Fruit fly (Drosophila melanogaster) Kc167 (cell line): ENCODE results near the gene CG11889.

ENCODE experiments used
- Myc ChIP-seq: fragments of >200 bp; optimal IDR thresholded peaks from 2 replicates; lab custom pipeline; 2017; ENCODE audit warnings: missing external identifiers
- Sin3A ChIP-seq: fragments of >200 bp; optimal IDR thresholded peaks from 2 replicates; lab custom pipeline; 2018; ENCODE audit warnings: missing external identifiers
- h ChIP-seq: fragments of >200 bp; optimal IDR thresholded peaks from 3 replicates; lab custom pipeline; 2018; ENCODE audit warnings: missing external identifiers
- insv ChIP-seq: fragments of >200 bp; optimal IDR thresholded peaks from 3 replicates; lab custom pipeline; 2018; ENCODE audit warnings: missing external identifiers
- psq ChIP-seq: fragments of >200 bp; optimal IDR thresholded peaks from 2 replicates; lab custom pipeline; 2017; ENCODE audit warnings: missing external identifiers
- ttk ChIP-seq: sonication (Bioruptor generic); optimal IDR thresholded peaks from 2 replicates; lab custom pipeline; 2017; ENCODE audit warnings: missing external identifiers

The CG11889 gene

dm6 chr3R:25269909-25270308, at the start of gene CG11889, which contains the start of gene CG11891:
TSS of gene CG11889 (plus strand) at chr3R:25270209.
TSS of gene CG11891 (plus strand) at chr3R:25270209.
- no peak for TF ChIP-seq insv (lab: Kevin White, UChicago)
- TF ChIP-seq Myc (lab: Kevin White, UChicago): no peak
- no peak for TF ChIP-seq h (lab: Kevin White, UChicago)
- TF ChIP-seq Sin3A: no peak
- no peak for TF ChIP-seq psq (lab: Kevin White, UChicago)
- no peak for TF ChIP-seq ttk

dm6 chr3R:25221203-25221807, 48.7 kb upstream of the CG11889 start, which contains the start of gene Alg9:
TSS of gene Alg9 (plus strand) at chr3R:25221589.
- TF ChIP-seq Sin3A: no peak
- TF ChIP-seq ttk: no peak
- TF ChIP-seq insv (lab: Kevin White, UChicago): no peak
- TF ChIP-seq Myc (lab: Kevin White, UChicago): no peak
- TF ChIP-seq psq (lab: Kevin White, UChicago): no peak
- no peak for TF ChIP-seq h (lab: Kevin White, UChicago)

- TF ChIP-seq psq (lab: Kevin White, UChicago) (no peak), Myc (lab: Kevin White, UChicago) (no peak), Sin3A (no peak), insv (lab: Kevin White, UChicago) (no peak), h (lab: Kevin White, UChicago) (no peak), ttk (no peak)
These were observed 44.5 kb upstream of the CG11889 start for dm6 chr3R:25225483-25225882.

dm6 chr3R:25232271-25232989, 37.6 kb upstream of the CG11889 start, which contains the start of gene Cad96Cb:
TSS of gene Cad96Cb (minus strand) at chr3R:25232321.
- TF ChIP-seq Myc (lab: Kevin White, UChicago) (no peak), insv (lab: Kevin White, UChicago) (no peak), ttk (no peak), psq (lab: Kevin White, UChicago) (no peak), Sin3A (no peak), h (lab: Kevin White, UChicago) (no peak)

dm6 chr3R:25235362-25235761, 34.6 kb upstream of the CG11889 start, which contains the start of gene Sil1:
TSS of gene Sil1 (minus strand) at chr3R:25235529.
- TF ChIP-seq ttk: no peak
- TF ChIP-seq h (lab: Kevin White, UChicago): no peak

dm6 chr3R:25236121-25236520, 33.9 kb upstream of the CG11889 start:
- no peak for TF ChIP-seq Myc (lab: Kevin White, UChicago)
- TF ChIP-seq insv (lab: Kevin White, UChicago): no peak
- no peak for TF ChIP-seq ttk
- no peak for TF ChIP-seq Sin3A
- TF ChIP-seq psq (lab: Kevin White, UChicago): no peak
- TF ChIP-seq h (lab: Kevin White, UChicago): no peak

dm6 chr3R:25237314-25237713, 32.7 kb upstream of the CG11889 start, which contains the start of gene Jhbp7:
TSS of gene Jhbp7 (plus strand) at chr3R:25237614.
- TF ChIP-seq insv (lab: Kevin White, UChicago) (no peak), ttk (no peak), Myc (lab: Kevin White, UChicago) (no peak), Sin3A (no peak), psq (lab: Kevin White, UChicago) (no peak), h (lab: Kevin White, UChicago) (no peak)

dm6 chr3R:25238771-25239700, 31.0 kb upstream of the CG11889 start:
- TF ChIP-seq Sin3A (no peak), h (lab: Kevin White, UChicago) (no peak), ttk (no peak), psq (lab: Kevin White, UChicago) (no peak), insv (lab: Kevin White, UChicago) (no peak), Myc (lab: Kevin White, UChicago) (no peak)

dm6 chr3R:25239880-25240279, 30.1 kb upstream of the CG11889 start, which contains the start of gene to:
TSS of gene to (plus strand) at chr3R:25240180.
- no peak for TF ChIP-seq Myc (lab: Kevin White, UChicago)
- TF ChIP-seq insv (lab: Kevin White, UChicago): no peak
- TF ChIP-seq Sin3A: no peak
- TF ChIP-seq h (lab: Kevin White, UChicago): no peak
- TF ChIP-seq psq (lab: Kevin White, UChicago): no peak
- no peak for TF ChIP-seq ttk

dm6 chr3R:25241507-25242070, 28.4 kb upstream of the CG11889 start, which contains the start of gene CG11854:
TSS of gene CG11854 (plus strand) at chr3R:25242020.
- TF ChIP-seq Myc (lab: Kevin White, UChicago): no peak
- TF ChIP-seq insv (lab: Kevin White, UChicago): no peak
- no peak for TF ChIP-seq Sin3A
- TF ChIP-seq psq (lab: Kevin White, UChicago): no peak
- no peak for TF ChIP-seq h (lab: Kevin White, UChicago)
- no peak for TF ChIP-seq ttk
